Fruit fly (Drosophila melanogaster) whole organism, embryonic: ENCODE measurements around the gene CG31365.

Experiments
- Atf-2 ChIP-seq: fragments of 200-800 bp; sonication (Bioruptor generic); optimal IDR thresholded peaks from 2 replicates; lab custom pipeline; 2016; ENCODE audit warnings: missing biosample characterization, missing genetic modification characterization
- Awh ChIP-seq: fragments of 200-800 bp; sonication (Bioruptor generic); IDR thresholded peaks from 2 replicates; pipeline ENCODE4, ENCODE4 v1.3.6; 2022; ENCODE audit warnings: missing biosample characterization, missing genetic modification characterization
- BEAF-32 ChIP-seq: fragments of 200-800 bp; sonication (Bioruptor generic); optimal IDR thresholded peaks from 3 replicates; lab custom pipeline; 2017; ENCODE audit warnings: missing biosample characterization, missing genetic modification characterization, mild to moderate bottlenecking, moderate library complexity, missing genetic modification reagents
- CG10565 ChIP-seq: fragments of 200-800 bp; sonication (Bioruptor generic); optimal IDR thresholded peaks from 3 replicates; lab custom pipeline; 2016; ENCODE audit warnings: missing biosample characterization, mild to moderate bottlenecking, missing genetic modification characterization
- CG11398 ChIP-seq: fragments of 200-800 bp; sonication (Bioruptor generic); optimal IDR thresholded peaks from 2 replicates; lab custom pipeline; 2016; ENCODE audit warnings: missing biosample characterization, missing genetic modification characterization
- CG12071 ChIP-seq: fragments of 200-800 bp; sonication (Bioruptor generic); optimal IDR thresholded peaks from 3 replicates; lab custom pipeline; 2018; ENCODE audit warnings: missing biosample characterization, mild to moderate bottlenecking, missing genetic modification characterization
- CG12299 ChIP-seq: fragments of 200-800 bp; sonication (Bioruptor generic); optimal IDR thresholded peaks from 2 replicates; lab custom pipeline; 2018; ENCODE audit warnings: missing biosample characterization, mild to moderate bottlenecking, missing genetic modification characterization
- CG12391 ChIP-seq: fragments of 200-800 bp; sonication (Bioruptor generic); optimal IDR thresholded peaks from 3 replicates; lab custom pipeline; 2018; ENCODE audit warnings: missing biosample characterization, mild to moderate bottlenecking, missing genetic modification characterization, moderate library complexity
- CG13287 ChIP-seq: fragments of 200-800 bp; sonication (Bioruptor generic); IDR thresholded peaks from 2 replicates; pipeline ENCODE4 v1.3.6; 2022; ENCODE audit warnings: missing biosample characterization, missing genetic modification characterization; ENCODE audit not compliant: partially characterized antibody
- CG13296 ChIP-seq: fragments of 200-800 bp; sonication (Bioruptor generic); optimal IDR thresholded peaks from 3 replicates; lab custom pipeline; 2018; ENCODE audit warnings: missing biosample characterization, mild to moderate bottlenecking, missing genetic modification characterization
- CG17328 ChIP-seq: fragments of 200-800 bp; sonication (Bioruptor generic); IDR thresholded peaks from 2 replicates; pipeline ENCODE4 v1.3.6; 2022; ENCODE audit warnings: missing biosample characterization, missing genetic modification characterization
- CG17802 ChIP-seq: fragments of 200-800 bp; sonication (Bioruptor generic); optimal IDR thresholded peaks from 2 replicates; lab custom pipeline; 2018; ENCODE audit warnings: missing biosample characterization, mild to moderate bottlenecking, missing genetic modification characterization, moderate library complexity
- CG31224 ChIP-seq: fragments of 200-800 bp; sonication (Bioruptor generic); IDR thresholded peaks from 2 replicates; pipeline ENCODE4 v1.3.6; 2022; ENCODE audit warnings: missing biosample characterization, missing genetic modification characterization
- CG31365 ChIP-seq: fragments of 200-800 bp; sonication (Bioruptor generic); optimal IDR thresholded peaks from 2 replicates; lab custom pipeline; 2018; ENCODE audit warnings: missing biosample characterization, mild to moderate bottlenecking, missing genetic modification characterization
- CG32767 ChIP-seq: fragments of 200-800 bp; sonication (Bioruptor generic); IDR thresholded peaks from 2 replicates; pipeline ENCODE4 v1.3.6; 2022; ENCODE audit warnings: missing biosample characterization, missing genetic modification characterization
- CG34422 ChIP-seq: fragments of 200-800 bp; sonication (Bioruptor generic); IDR thresholded peaks from 3 replicates; pipeline ENCODE4 v1.3.6; 2022; ENCODE audit warnings: missing biosample characterization, missing genetic modification characterization
- CG43689 ChIP-seq: fragments of 200-800 bp; sonication (Bioruptor generic); IDR thresholded peaks from 2 replicates; pipeline ENCODE4 v1.3.6; 2022; ENCODE audit warnings: missing biosample characterization, missing genetic modification characterization
- CG4617 ChIP-seq: fragments of 200-800 bp; sonication (Bioruptor generic); optimal IDR thresholded peaks from 3 replicates; lab custom pipeline; 2016; ENCODE audit warnings: missing biosample characterization, missing genetic modification characterization, borderline replicate concordance
- CG5953 ChIP-seq: fragments of 200-800 bp; sonication (Bioruptor generic); IDR thresholded peaks from 2 replicates; pipeline ENCODE4 v1.3.6; 2022; ENCODE audit warnings: missing biosample characterization, missing genetic modification characterization
- CG6791 ChIP-seq: fragments of 200-800 bp; sonication (Bioruptor generic); IDR thresholded peaks from 3 replicates; pipeline ENCODE4 v1.3.6; 2022; ENCODE audit warnings: missing biosample characterization, missing genetic modification characterization; ENCODE audit not compliant: partially characterized antibody
- D19A ChIP-seq: fragments of 200-800 bp; optimal IDR thresholded peaks from 3 replicates; lab custom pipeline; 2019; ENCODE audit warnings: missing biosample characterization, mild to moderate bottlenecking, missing genetic modification characterization, moderate library complexity
- Deaf1 ChIP-seq: fragments of 200-800 bp; optimal IDR thresholded peaks from 3 replicates; lab custom pipeline; 2019; ENCODE audit warnings: missing biosample characterization, mild to moderate bottlenecking, missing genetic modification characterization, moderate library complexity
- Drgx ChIP-seq: fragments of 200-800 bp; sonication (Bioruptor generic); IDR thresholded peaks from 2 replicates; pipeline ENCODE4 v1.3.6; 2022; ENCODE audit warnings: missing biosample characterization, missing genetic modification characterization
- Kr ChIP-seq: fragments of 200-800 bp; sonication (Bioruptor generic); optimal IDR thresholded peaks from 2 replicates; lab custom pipeline; 2017; ENCODE audit warnings: missing biosample characterization, mild to moderate bottlenecking, missing genetic modification characterization
- Lhr ChIP-seq: fragments of 200-800 bp; sonication (Bioruptor generic); optimal IDR thresholded peaks from 3 replicates; lab custom pipeline; 2017; ENCODE audit warnings: mild to moderate bottlenecking, missing biosample characterization, missing genetic modification reagents, missing genetic modification characterization
- NK7.1 ChIP-seq: fragments of 200-800 bp; sonication (Bioruptor generic); optimal IDR thresholded peaks from 3 replicates; lab custom pipeline; 2016; ENCODE audit warnings: missing biosample characterization, missing genetic modification characterization
- NfI ChIP-seq: fragments of 200-800 bp; sonication (Bioruptor generic); optimal IDR thresholded peaks from 3 replicates; lab custom pipeline; 2018; ENCODE audit warnings: missing biosample characterization, mild to moderate bottlenecking, missing genetic modification characterization, moderate library complexity
- Oaz ChIP-seq: fragments of 200-800 bp; sonication (Bioruptor generic); IDR thresholded peaks from 2 replicates; pipeline ENCODE4 v1.3.6; 2022; ENCODE audit warnings: missing biosample characterization, missing genetic modification characterization
- Pdp1 ChIP-seq, 2 experiments: fragments of 200-800 bp; sonication (Bioruptor generic); optimal IDR thresholded peaks; 3 replicates each; lab custom pipeline; 2016; ENCODE audit warnings: missing biosample characterization in 2 of 2, missing genetic modification characterization in 2 of 2, mild to moderate bottlenecking in 1 of 2, moderate library complexity in 1 of 2
- Rfx ChIP-seq: fragments of 200-800 bp; sonication (Bioruptor generic); IDR thresholded peaks from 2 replicates; pipeline ENCODE4 v1.3.6; 2022; ENCODE audit warnings: missing biosample characterization, missing genetic modification characterization
- Sox100B ChIP-seq: fragments of 200-800 bp; sonication (Bioruptor generic); optimal IDR thresholded peaks from 3 replicates; lab custom pipeline; 2018; ENCODE audit warnings: missing biosample characterization, mild to moderate bottlenecking, missing genetic modification characterization
- Sox102F ChIP-seq: fragments of 200-800 bp; sonication (Bioruptor generic); optimal IDR thresholded peaks from 2 replicates; lab custom pipeline; 2018; ENCODE audit warnings: missing biosample characterization, mild to moderate bottlenecking, missing genetic modification characterization, moderate library complexity
- Xbp1 ChIP-seq: fragments of 200-800 bp; sonication (Bioruptor generic); optimal IDR thresholded peaks from 3 replicates; lab custom pipeline; 2016; ENCODE audit warnings: missing biosample characterization, mild to moderate bottlenecking, missing genetic modification characterization
- ac ChIP-seq: fragments of 200-800 bp; sonication (Bioruptor generic); optimal IDR thresholded peaks from 3 replicates; lab custom pipeline; 2017; ENCODE audit warnings: missing biosample characterization, mild to moderate bottlenecking, missing genetic modification characterization
- bbx ChIP-seq: fragments of 200-800 bp; sonication (Bioruptor generic); IDR thresholded peaks from 2 replicates; pipeline ENCODE4 v1.3.6; 2022; ENCODE audit warnings: missing biosample characterization, missing genetic modification characterization; ENCODE audit not compliant: partially characterized antibody
- bsh ChIP-seq, 2 experiments: fragments of 200-800 bp; sonication (Bioruptor generic); optimal IDR thresholded peaks; 2 replicates each; lab custom pipeline; 2017 to 2018; ENCODE audit warnings: mild to moderate bottlenecking in 2 of 2, missing biosample characterization in 2 of 2, missing genetic modification characterization in 2 of 2, moderate library complexity in 1 of 2
- dimm ChIP-seq: fragments of 200-800 bp; sonication (Bioruptor generic); IDR thresholded peaks from 2 replicates; pipeline ENCODE4 v1.3.6; 2022; ENCODE audit warnings: missing biosample characterization, missing genetic modification characterization
- dmrt11E ChIP-seq: fragments of 200-800 bp; sonication (Bioruptor generic); optimal IDR thresholded peaks from 3 replicates; lab custom pipeline; 2018; ENCODE audit warnings: missing biosample characterization, mild to moderate bottlenecking, missing genetic modification characterization, moderate library complexity
- gcm2 ChIP-seq: fragments of 200-800 bp; sonication (Bioruptor generic); optimal IDR thresholded peaks from 2 replicates; lab custom pipeline; 2016; ENCODE audit warnings: missing biosample characterization, missing genetic modification characterization
- hkb ChIP-seq, 2 experiments: fragments of 200-800 bp in 1 of 2; fragments of >200 bp in 1 of 2; sonication (Bioruptor generic) in 1 of 2; IDR thresholded peaks in 1 of 2; optimal IDR thresholded peaks in 1 of 2; 2 replicates each; pipeline versions ENCODE4 v1.3.6 to Lab custom; 2017 to 2022; ENCODE audit warnings: missing biosample characterization in 1 of 2, missing genetic modification characterization in 1 of 2
- ken ChIP-seq: fragments of 200-800 bp; sonication (Bioruptor generic); IDR thresholded peaks from 3 replicates; pipeline ENCODE4 v1.3.6; 2022; ENCODE audit warnings: missing biosample characterization, missing genetic modification characterization
- mld ChIP-seq: fragments of 200-800 bp; sonication (Bioruptor generic); IDR thresholded peaks from 3 replicates; pipeline ENCODE4 v1.3.6; 2022; ENCODE audit warnings: missing biosample characterization, missing genetic modification characterization; ENCODE audit not compliant: partially characterized antibody
- p53 ChIP-seq: fragments of 200-800 bp; sonication (Bioruptor generic); optimal IDR thresholded peaks from 2 replicates; lab custom pipeline; 2016; ENCODE audit warnings: missing biosample characterization, missing genetic modification characterization
- peb ChIP-seq: fragments of 200-800 bp; sonication (Bioruptor generic); IDR thresholded peaks from 2 replicates; pipeline ENCODE4 v1.3.6; 2022; ENCODE audit warnings: missing biosample characterization, missing genetic modification characterization
- rib ChIP-seq: fragments of 200-800 bp; sonication (Bioruptor generic); IDR thresholded peaks from 2 replicates; pipeline ENCODE4 v1.3.6; 2022; ENCODE audit warnings: missing biosample characterization, missing genetic modification characterization
- shn ChIP-seq: fragments of 200-800 bp; sonication (Bioruptor generic); optimal IDR thresholded peaks from 3 replicates; lab custom pipeline; 2016; ENCODE audit warnings: missing biosample characterization, missing genetic modification characterization
- tgo ChIP-seq: fragments of 200-800 bp; sonication (Bioruptor generic); IDR thresholded peaks from 3 replicates; pipeline ENCODE4 v1.3.6; 2022; ENCODE audit warnings: missing biosample characterization, missing genetic modification characterization
- zfh1 ChIP-seq: fragments of 200-800 bp; sonication (Bioruptor generic); IDR thresholded peaks from 3 replicates; pipeline ENCODE4 v1.3.6; 2022; ENCODE audit warnings: missing biosample characterization, missing genetic modification characterization

Gene CG31365

dm6 chr3R:23157664-23158151 lies 31.5 kb upstream of the CG31365 start, which contains the start of gene unk (continued):
- TF ChIP-seq Lhr (GFP tag; lab: Kevin White, UChicago) (peak; percentile 64), Deaf1 (tag; lab: Kevin White, UChicago) (peak; percentile 56), CG11398 (GFP tag; lab: Kevin White, UChicago) (peak; percentile 18), CG31224 (no peak), Atf-2 (no peak), BEAF-32 (GFP tag; lab: Kevin White, UChicago) (peak; percentile 98), CG12299 (no peak), CG6791 (GFP tag; lab: Robert Waterston, UW) (peak; percentile 97), dmrt11E (tag; lab: Kevin White, UChicago) (peak; percentile 2), Pdp1 (GFP tag; optimal IDR thresholded peaks at IDR 0.05; lab: Kevin White, UChicago) (peak; percentile 11 to 44), Sox100B (GFP tag; lab: Kevin White, UChicago) (no peak), bsh (GFP tag; optimal IDR thresholded peaks at IDR 0.05; lab: Kevin White, UChicago) (no peak), CG10565 (GFP tag; lab: Kevin White, UChicago) (no peak), CG31365 (no peak), hkb (optimal IDR thresholded peaks at IDR 0.05; lab: Kevin White, UChicago) (no peak), hkb (GFP tag; IDR thresholded peaks at IDR 0.05; lab: Robert Waterston, UW) (0 out of 2 replicates have a peak, but pooled peaks have one; percentile 16), CG13296 (GFP tag; lab: Kevin White, UChicago) (no peak), D19A (tag; lab: Kevin White, UChicago) (no peak)

DNA sequence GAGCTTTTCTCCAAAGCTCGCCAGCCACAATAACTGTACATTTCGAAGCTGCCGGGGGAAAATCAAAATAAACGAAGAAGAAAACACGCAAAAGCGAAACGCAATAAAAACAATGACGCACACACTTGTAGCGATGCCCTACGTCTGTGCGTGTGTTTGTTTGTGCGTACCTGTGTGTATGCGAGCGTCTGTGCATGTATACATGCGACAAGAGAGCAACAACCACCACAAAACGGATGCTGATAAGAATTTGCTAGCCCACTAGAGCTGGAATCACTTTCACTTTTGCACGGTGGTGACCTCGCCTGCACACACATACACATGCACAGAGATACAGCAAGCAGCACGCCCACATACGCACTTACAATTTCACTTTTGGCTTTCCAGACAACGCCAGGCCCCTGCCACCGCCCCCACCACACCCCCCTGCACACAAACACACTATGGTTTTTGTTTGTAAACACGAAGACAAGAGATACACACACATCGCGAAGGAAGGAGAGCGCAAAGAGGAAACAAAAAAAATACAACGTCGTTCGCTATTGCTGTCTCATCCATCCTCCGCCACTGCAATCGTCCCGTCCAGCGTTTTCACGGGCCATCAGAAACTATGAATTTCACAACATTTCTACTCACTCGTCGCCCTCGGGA lies 30.8 kb upstream of the CG31365 start:
- peak; percentile 89 for TF ChIP-seq CG34422 (GFP tag; lab: Robert Waterston, UW)
- TF ChIP-seq NfI (GFP tag; lab: Kevin White, UChicago): no peak
- TF ChIP-seq bbx (GFP tag; lab: Robert Waterston, UW): peak; percentile 54
- TF ChIP-seq Oaz: no peak
- TF ChIP-seq tgo (GFP tag; lab: Robert Waterston, UW): no peak
- TF ChIP-seq Kr: no peak
- TF ChIP-seq CG4617 (GFP tag; lab: Kevin White, UChicago): no peak
- TF ChIP-seq CG17328 (GFP tag; lab: Robert Waterston, UW): no peak
- peak; percentile 40; the same call in 1 of the 2 replicates for TF ChIP-seq Rfx (GFP tag; lab: Robert Waterston, UW)
- TF ChIP-seq Xbp1: no peak
- peak; percentile 99 for TF ChIP-seq CG32767 (GFP tag; lab: Robert Waterston, UW)
- TF ChIP-seq dimm (GFP tag; lab: Robert Waterston, UW): no peak
- TF ChIP-seq Sox102F (GFP tag; lab: Kevin White, UChicago): no peak
- no peak for TF ChIP-seq NK7.1
- no peak for TF ChIP-seq CG12071 (GFP tag; lab: Kevin White, UChicago)
- no peak for TF ChIP-seq CG17802
- no peak for TF ChIP-seq CG12391 (tag; lab: Kevin White, UChicago)
- TF ChIP-seq zfh1: no peak
- no peak for TF ChIP-seq shn
- TF ChIP-seq CG13287 (GFP tag; lab: Robert Waterston, UW): peak; percentile 6; the same call in 1 of the 2 replicates
- no peak for TF ChIP-seq mld (GFP tag; lab: Robert Waterston, UW)
- no peak for TF ChIP-seq ken (GFP tag; lab: Robert Waterston, UW)
- TF ChIP-seq CG43689 (GFP tag; lab: Robert Waterston, UW): no peak
- no peak for TF ChIP-seq gcm2 (GFP tag; lab: Kevin White, UChicago)
- TF ChIP-seq p53 (GFP tag; lab: Kevin White, UChicago): no peak
- 0 out of 2 replicates have a peak, but pooled peaks have one; percentile 19 for TF ChIP-seq CG5953
- no peak for TF ChIP-seq ac (GFP tag; lab: Kevin White, UChicago)
- TF ChIP-seq peb (GFP tag; lab: Robert Waterston, UW): no peak
- peak; percentile 71; the same call in 1 of the 2 replicates for TF ChIP-seq rib (GFP tag; lab: Robert Waterston, UW)
- TF ChIP-seq Awh (GFP tag; lab: Robert Waterston, UW): 0 out of 2 replicates have a peak, but pooled peaks have one; percentile 8
- TF ChIP-seq Drgx: no peak
